Comparison of ENCODE assay signal across 7 fruit fly cellular contexts in genomic region chr3L:22717137-22717767, dm6.
TF ChIP-seq lines count a peak whose summit lies in the region.

TSS of gene ArfGAP3 (minus strand) at chr3L:22717577.
TSS of gene CG32452 (plus strand) at chr3L:22717728.

- peak; percentile 24 to 48 for TF ChIP-seq CTCF in S2 (optimal IDR thresholded peaks at IDR 0.05; lab: Kevin White, UChicago)
- TF ChIP-seq CTCF in whole organism, embryonic (GFP tag; optimal IDR thresholded peaks at IDR 0.05; lab: Kevin White, UChicago), result no peak

TF ChIP-seq in Kc167, 6 proteins besides CTCF, POLR2A, EP300 and RAD21:
- TF ChIP-seq psq (optimal IDR thresholded peaks at IDR 0.05; lab: Kevin White, UChicago) (peak; percentile 77), Sin3A (optimal IDR thresholded peaks at IDR 0.05; lab: Kevin White, UChicago) (no peak)

TF ChIP-seq in whole organism, adult, 20 proteins besides CTCF, POLR2A, EP300 and RAD21 (continues in another document):
- TF ChIP-seq CG12768 (GFP tag; optimal IDR thresholded peaks at IDR 0.05; lab: Kevin White, UChicago), result peak; percentile 59
- TF ChIP-seq CG5204 (GFP tag; optimal IDR thresholded peaks at IDR 0.05; lab: Kevin White, UChicago), result peak; percentile 79
- TF ChIP-seq CG1620 (GFP tag; optimal IDR thresholded peaks at IDR 0.05; lab: Kevin White, UChicago), result peak; percentile 83
- TF ChIP-seq CG7101 (tag; optimal IDR thresholded peaks at IDR 0.05; lab: Kevin White, UChicago), result peak; percentile 62
- TF ChIP-seq ovo (GFP tag; optimal IDR thresholded peaks at IDR 0.05; lab: Kevin White, UChicago), result peak; percentile 48
- peak; percentile 12 for TF ChIP-seq Clk (GFP tag; optimal IDR thresholded peaks at IDR 0.05; lab: Kevin White, UChicago)
- peak; percentile 78 for TF ChIP-seq bab1 (GFP tag; optimal IDR thresholded peaks at IDR 0.05; lab: Kevin White, UChicago)
- TF ChIP-seq CG11617 (GFP tag; optimal IDR thresholded peaks at IDR 0.05; lab: Kevin White, UChicago), result peak; percentile 69
- TF ChIP-seq CG14711 (tag; optimal IDR thresholded peaks at IDR 0.05; lab: Kevin White, UChicago), result peak; percentile 66
- TF ChIP-seq tj (GFP tag; optimal IDR thresholded peaks at IDR 0.05; lab: Kevin White, UChicago), result peak; percentile 25
- TF ChIP-seq Mnt (GFP tag; optimal IDR thresholded peaks at IDR 0.05; lab: Kevin White, UChicago), result peak; percentile 49
- peak; percentile 57 for TF ChIP-seq Crg-1 (GFP tag; optimal IDR thresholded peaks at IDR 0.05; lab: Kevin White, UChicago)
- peak; percentile 46 for TF ChIP-seq Hr96 (GFP tag; optimal IDR thresholded peaks at IDR 0.05; lab: Kevin White, UChicago)
- TF ChIP-seq cic (GFP tag; optimal IDR thresholded peaks at IDR 0.05; lab: Kevin White, UChicago), result peak; percentile 23
- TF ChIP-seq cnc (optimal IDR thresholded peaks at IDR 0.05; lab: Kevin White, UChicago), result no peak
- peak; percentile 15 for TF ChIP-seq CG33017 (tag; optimal IDR thresholded peaks at IDR 0.05; lab: Kevin White, UChicago)
- peak; percentile 48 for TF ChIP-seq pad (GFP tag; optimal IDR thresholded peaks at IDR 0.05; lab: Kevin White, UChicago)

TF ChIP-seq in whole organism, embryonic, 481 proteins besides CTCF, POLR2A, EP300 and RAD21 (continues in another document):
- TF ChIP-seq hkb (optimal IDR thresholded peaks at IDR 0.05; lab: Kevin White, UChicago), result no peak
- TF ChIP-seq hkb (GFP tag; IDR thresholded peaks at IDR 0.05; lab: Robert Waterston, UW), result peak; percentile 73
- TF ChIP-seq ham (GFP tag; IDR thresholded peaks at IDR 0.05; lab: Robert Waterston, UW), result peak; percentile 43; the same call in 1 of the 2 replicates
- peak in 1 of 3 experiments; percentile 28 for TF ChIP-seq Stat92E (GFP tag; optimal IDR thresholded peaks at IDR 0.05; lab: Kevin White, UChicago)
- peak; percentile 81 for TF ChIP-seq CG10543 (GFP tag; optimal IDR thresholded peaks at IDR 0.05; lab: Kevin White, UChicago)
- TF ChIP-seq CG30431 (GFP tag; optimal IDR thresholded peaks at IDR 0.05; lab: Kevin White, UChicago), result peak; percentile 47
- peak; percentile 31 for TF ChIP-seq lbe (GFP tag; optimal IDR thresholded peaks at IDR 0.05; lab: Kevin White, UChicago)
- TF ChIP-seq cas (GFP tag; IDR thresholded peaks at IDR 0.05; lab: Robert Waterston, UW), result no peak; the same call in 1 of the 2 replicates
- peak; percentile 62 for TF ChIP-seq CG10979 (tag; optimal IDR thresholded peaks at IDR 0.05; lab: Kevin White, UChicago)
- peak; percentile 84 for TF ChIP-seq Hsf (GFP tag; optimal IDR thresholded peaks at IDR 0.05; lab: Kevin White, UChicago)
- peak; percentile 90 for TF ChIP-seq CG9932 (GFP tag; IDR thresholded peaks at IDR 0.05; lab: Robert Waterston, UW)
- TF ChIP-seq zf30C (GFP tag; optimal IDR thresholded peaks at IDR 0.05; lab: Kevin White, UChicago), result no peak
- peak; percentile 70 for TF ChIP-seq CG18599 (GFP tag; optimal IDR thresholded peaks at IDR 0.05; lab: Kevin White, UChicago)
- TF ChIP-seq bsh (GFP tag; optimal IDR thresholded peaks at IDR 0.05; lab: Kevin White, UChicago), result peak in 1 of 2 experiments; percentile 64
- TF ChIP-seq CG16863 (GFP tag; optimal IDR thresholded peaks at IDR 0.05; lab: Kevin White, UChicago), result no peak
- TF ChIP-seq amos (GFP tag; IDR thresholded peaks at IDR 0.05; lab: Robert Waterston, UW; ENCODE audit: partially characterized antibody), result peak; percentile 72
- no peak for TF ChIP-seq CG10431 (GFP tag; optimal IDR thresholded peaks at IDR 0.05; lab: Kevin White, UChicago)

TF ChIP-seq in whole organism, prepupa, 60 proteins besides CTCF, POLR2A, EP300 and RAD21 (continues in another document):
- TF ChIP-seq CG34406 (GFP tag; optimal IDR thresholded peaks at IDR 0.05; lab: Kevin White, UChicago) (peak; percentile 48), pdm3 (GFP tag; optimal IDR thresholded peaks at IDR 0.05; lab: Kevin White, UChicago) (peak; percentile 80), acj6 (GFP tag; optimal IDR thresholded peaks at IDR 0.05; lab: Kevin White, UChicago) (peak; percentile 73), CG16779 (tag; optimal IDR thresholded peaks at IDR 0.05; lab: Kevin White, UChicago) (no peak), CG7368 (GFP tag; optimal IDR thresholded peaks at IDR 0.05; lab: Kevin White, UChicago) (peak; percentile 43), Sox15 (GFP tag; optimal IDR thresholded peaks at IDR 0.05; lab: Kevin White, UChicago) (peak; percentile 55), fkh (GFP tag; optimal IDR thresholded peaks at IDR 0.05; lab: Kevin White, UChicago) (no peak), CG15336 (GFP tag; IDR thresholded peaks at IDR 0.05; lab: Robert Waterston, UW) (no peak), net (GFP tag; optimal IDR thresholded peaks at IDR 0.05; lab: Kevin White, UChicago) (peak; percentile 6), Eip93F (GFP tag; optimal IDR thresholded peaks at IDR 0.05; lab: Kevin White, UChicago) (peak; percentile 19), OdsH (GFP tag; optimal IDR thresholded peaks at IDR 0.05; lab: Kevin White, UChicago) (peak; percentile 77), svp (GFP tag; lab: Kevin White, UChicago) (no peak), CG8119 (GFP tag; IDR thresholded peaks at IDR 0.05; lab: Robert Waterston, UW) (peak; percentile 63), CG31627 (GFP tag; optimal IDR thresholded peaks at IDR 0.05; lab: Kevin White, UChicago) (peak; percentile 71), CG8319 (GFP tag; optimal IDR thresholded peaks at IDR 0.05; lab: Kevin White, UChicago) (peak; percentile 45), CG9139 (GFP tag; optimal IDR thresholded peaks at IDR 0.05; lab: Kevin White, UChicago) (no peak), CG11762 (GFP tag; optimal IDR thresholded peaks at IDR 0.05; lab: Kevin White, UChicago; ENCODE audit: insufficient read depth) (peak; percentile 24), Smox (GFP tag; optimal IDR thresholded peaks at IDR 0.05; lab: Kevin White, UChicago) (no peak), Hr4 (GFP tag; optimal IDR thresholded peaks at IDR 0.05; lab: Kevin White, UChicago) (peak; percentile 76)

TF ChIP-seq in whole organism, pupa, 21 proteins besides CTCF, POLR2A, EP300 and RAD21:
- TF ChIP-seq CG10348 (GFP tag; IDR thresholded peaks at IDR 0.05; lab: Robert Waterston, UW), result no peak
- TF ChIP-seq CG13204 (GFP tag; optimal IDR thresholded peaks at IDR 0.05; lab: Kevin White, UChicago), result no peak
- TF ChIP-seq CG17806 (tag; optimal IDR thresholded peaks at IDR 0.05; lab: Kevin White, UChicago), result peak; percentile 61
- TF ChIP-seq CG8159 (tag; optimal IDR thresholded peaks at IDR 0.05; lab: Kevin White, UChicago), result peak; percentile 62
- TF ChIP-seq CG32121 (GFP tag; IDR thresholded peaks at IDR 0.05; lab: Robert Waterston, UW), result peak; percentile 78
- TF ChIP-seq Ets98B (GFP tag; IDR thresholded peaks at IDR 0.05; lab: Robert Waterston, UW), result peak; percentile 77
- no peak for TF ChIP-seq EcR (GFP tag; optimal IDR thresholded peaks at IDR 0.05; lab: Kevin White, UChicago)
- TF ChIP-seq CG9948 (tag; optimal IDR thresholded peaks at IDR 0.05; lab: Kevin White, UChicago), result peak; percentile 56
- TF ChIP-seq CG4496 (GFP tag; IDR thresholded peaks at IDR 0.05; lab: Robert Waterston, UW), result peak; percentile 74
- peak; percentile 63 for TF ChIP-seq CG15710 (tag; optimal IDR thresholded peaks at IDR 0.05; lab: Kevin White, UChicago)
- peak; percentile 33 for TF ChIP-seq Pif1B (GFP tag; optimal IDR thresholded peaks at IDR 0.05; lab: Kevin White, UChicago)
- peak; percentile 37 for TF ChIP-seq CG34367 (tag; optimal IDR thresholded peaks at IDR 0.05; lab: Kevin White, UChicago)
- TF ChIP-seq rn (GFP tag; IDR thresholded peaks at IDR 0.05; lab: Robert Waterston, UW), result peak; percentile 50; the same call in 1 of the 2 replicates

TF ChIP-seq in whole organism, wandering third instar larva, 38 proteins besides CTCF, POLR2A, EP300 and RAD21 (continues in another document):
- TF ChIP-seq GATAd (GFP tag; optimal IDR thresholded peaks at IDR 0.05; lab: Kevin White, UChicago) (peak; percentile 63), foxo (GFP tag; optimal IDR thresholded peaks at IDR 0.05; lab: Kevin White, UChicago) (peak in 1 of 2 experiments; percentile 79), OdsH (GFP tag; optimal IDR thresholded peaks at IDR 0.05; lab: Kevin White, UChicago) (peak; percentile 26), Sp1 (GFP tag; optimal IDR thresholded peaks at IDR 0.05; lab: Kevin White, UChicago) (peak; percentile 68), brk (GFP tag; optimal IDR thresholded peaks at IDR 0.05; lab: Kevin White, UChicago) (no peak), psq (GFP tag; optimal IDR thresholded peaks at IDR 0.05; lab: Kevin White, UChicago) (peak; percentile 50), rgr (GFP tag; optimal IDR thresholded peaks at IDR 0.05; lab: Kevin White, UChicago) (peak; percentile 67), Rel (GFP tag; optimal IDR thresholded peaks at IDR 0.05; lab: Kevin White, UChicago) (no peak), Rel (tag; optimal IDR thresholded peaks at IDR 0.05; lab: Kevin White, UChicago) (peak; percentile 9), N (GFP tag; optimal IDR thresholded peaks at IDR 0.05; lab: Kevin White, UChicago) (no peak), pan (optimal IDR thresholded peaks at IDR 0.05; lab: Kevin White, UChicago) (no peak), CG32264 (GFP tag; optimal IDR thresholded peaks at IDR 0.05; lab: Kevin White, UChicago) (no peak), Hr83 (GFP tag; optimal IDR thresholded peaks at IDR 0.05; lab: Kevin White, UChicago; ENCODE audit: poor library complexity, severe bottlenecking) (peak; percentile 74), Jra (GFP tag; optimal IDR thresholded peaks at IDR 0.05; lab: Kevin White, UChicago) (peak; percentile 68), Hr78 (GFP tag; optimal IDR thresholded peaks at IDR 0.05; lab: Kevin White, UChicago) (no peak), lola (GFP tag; optimal IDR thresholded peaks at IDR 0.05; lab: Kevin White, UChicago) (no peak), HLH106 (tag; optimal IDR thresholded peaks at IDR 0.05; lab: Kevin White, UChicago) (peak; percentile 77), sv (GFP tag; optimal IDR thresholded peaks at IDR 0.05; lab: Kevin White, UChicago) (peak; percentile 62), Vsx2 (GFP tag; optimal IDR thresholded peaks at IDR 0.05; lab: Kevin White, UChicago; ENCODE audit: partially characterized antibody) (no peak), dl (GFP tag; optimal IDR thresholded peaks at IDR 0.05; lab: Kevin White, UChicago; ENCODE audit: insufficient read depth in 1 of 2, partially characterized antibody in 2 of 2) (no peak), fru (GFP tag; optimal IDR thresholded peaks at IDR 0.05; lab: Kevin White, UChicago) (peak; percentile 66), CrebA (GFP tag; optimal IDR thresholded peaks at IDR 0.05; lab: Kevin White, UChicago; ENCODE audit: borderline replicate concordance) (no peak), ey (GFP tag; optimal IDR thresholded peaks at IDR 0.05; lab: Kevin White, UChicago) (peak; percentile 73), Myc (optimal IDR thresholded peaks at IDR 0.05; lab: Kevin White, UChicago) (peak; percentile 74), woc (GFP tag; optimal IDR thresholded peaks at IDR 0.05; lab: Kevin White, UChicago) (peak; percentile 75), jim (GFP tag; optimal IDR thresholded peaks at IDR 0.05; lab: Kevin White, UChicago) (no peak), Dfd (GFP tag; optimal IDR thresholded peaks at IDR 0.05; lab: Kevin White, UChicago) (no peak), dmrt93B (GFP tag; optimal IDR thresholded peaks at IDR 0.05; lab: Kevin White, UChicago) (peak; percentile 38), h (GFP tag; optimal IDR thresholded peaks at IDR 0.05; lab: Kevin White, UChicago) (peak; percentile 70)
